Fruit fly (Drosophila melanogaster): ENCODE results near the gene Pep.

Gene Pep

dm6 chr3L:17609068-17609382 is 35.8 kb downstream of the Pep start:
- TF ChIP-seq CG8478 (optimal IDR thresholded peaks at IDR 0.05) (no peak), CTCF (optimal IDR thresholded peaks at IDR 0.05) (no peak)

dm6 chr3L:17608185-17609067 is 36.4 kb downstream of the Pep start:
- no peak for TF ChIP-seq CG8478 (optimal IDR thresholded peaks at IDR 0.05)
- no peak for TF ChIP-seq CTCF (optimal IDR thresholded peaks at IDR 0.05)

- TF ChIP-seq CG8478 (optimal IDR thresholded peaks at IDR 0.05) = no peak
- no peak for TF ChIP-seq CTCF (optimal IDR thresholded peaks at IDR 0.05)
These were observed 38.1 kb downstream of the Pep start for dm6 chr3L:17606629-17607287.

- TF ChIP-seq CTCF (optimal IDR thresholded peaks at IDR 0.05) = no peak
- no peak for TF ChIP-seq CG8478 (optimal IDR thresholded peaks at IDR 0.05)
These were observed 39.9 kb downstream of the Pep start for dm6 chr3L:17604891-17605290.

- TF ChIP-seq CTCF (optimal IDR thresholded peaks at IDR 0.05) (no peak), CG8478 (optimal IDR thresholded peaks at IDR 0.05) (no peak)
These were observed 41.1 kb downstream of the Pep start for dm6 chr3L:17603528-17604414.

dm6 chr3L:17596897-17597296 is 47.9 kb downstream of the Pep start:
- TF ChIP-seq CTCF (optimal IDR thresholded peaks at IDR 0.05) (peak; percentile 93), CG8478 (optimal IDR thresholded peaks at IDR 0.05) (no peak)

- no peak for TF ChIP-seq CTCF (optimal IDR thresholded peaks at IDR 0.05)
- no peak for TF ChIP-seq CG8478 (optimal IDR thresholded peaks at IDR 0.05)
These were observed 48.9 kb downstream of the Pep start for dm6 chr3L:17595810-17596561.

- TF ChIP-seq CTCF (optimal IDR thresholded peaks at IDR 0.05) = no peak
- TF ChIP-seq CG8478 (optimal IDR thresholded peaks at IDR 0.05) = no peak
These were observed 51.7 kb downstream of the Pep start for dm6 chr3L:17593174-17593573.

dm6 chr3L:17591217-17591467 is 53.7 kb downstream of the Pep start:
- TF ChIP-seq CG8478 (optimal IDR thresholded peaks at IDR 0.05) (no peak), CTCF (optimal IDR thresholded peaks at IDR 0.05) (no peak)

- TF ChIP-seq CG8478 (optimal IDR thresholded peaks at IDR 0.05) (no peak), CTCF (optimal IDR thresholded peaks at IDR 0.05) (no peak)
These were observed 54.2 kb downstream of the Pep start for dm6 chr3L:17590455-17591216.

dm6 chr3L:17590049-17590448 is 54.8 kb downstream of the Pep start:
- TF ChIP-seq CTCF (optimal IDR thresholded peaks at IDR 0.05) (no peak), CG8478 (optimal IDR thresholded peaks at IDR 0.05) (no peak)

- no peak for TF ChIP-seq CTCF (optimal IDR thresholded peaks at IDR 0.05)
- TF ChIP-seq CG8478 (optimal IDR thresholded peaks at IDR 0.05) = no peak
These were observed 56.1 kb downstream of the Pep start for dm6 chr3L:17588686-17589085.
